Fruit fly (Drosophila melanogaster): ENCODE measurements around the gene Ugalt.

Ugalt gene

dm6 chrX:2743020-2743419 is 39.4 kb upstream of the Ugalt start (continued):
- TF ChIP-seq Ssrp (tag; optimal IDR thresholded peaks at IDR 0.05): peak; percentile 31
- peak; percentile 39 for TF ChIP-seq NC2β (GFP tag; optimal IDR thresholded peaks at IDR 0.05)
- TF ChIP-seq CG4282 (GFP tag; optimal IDR thresholded peaks at IDR 0.05): peak; percentile 75
- no peak for TF ChIP-seq Dp (GFP tag; optimal IDR thresholded peaks at IDR 0.05)
- TF ChIP-seq CG10274 (GFP tag; optimal IDR thresholded peaks at IDR 0.05): peak; percentile 65
- TF ChIP-seq CG14965 (GFP tag; optimal IDR thresholded peaks at IDR 0.05; ENCODE audit: borderline replicate concordance): no peak
- TF ChIP-seq CG3838 (GFP tag; optimal IDR thresholded peaks at IDR 0.05): no peak
- TF ChIP-seq Pdp1 (GFP tag; optimal IDR thresholded peaks at IDR 0.05): peak; percentile 77 to 82
- no peak for TF ChIP-seq CG17829 (tag; optimal IDR thresholded peaks at IDR 0.05)
- TF ChIP-seq Kr (GFP tag; optimal IDR thresholded peaks at IDR 0.05): no peak
- TF ChIP-seq Ptx1 (GFP tag; IDR thresholded peaks at IDR 0.05): peak; percentile 90
- peak; percentile 73 for TF ChIP-seq Side (GFP tag; optimal IDR thresholded peaks at IDR 0.05)
- TF ChIP-seq ems (GFP tag; optimal IDR thresholded peaks at IDR 0.05): peak; percentile 73
- peak; percentile 78 for TF ChIP-seq bab2 (GFP tag; optimal IDR thresholded peaks at IDR 0.05)
- TF ChIP-seq CG12744 (GFP tag; optimal IDR thresholded peaks at IDR 0.05): peak; percentile 60
- TF ChIP-seq CG10147 (GFP tag; optimal IDR thresholded peaks at IDR 0.05): peak; percentile 35
- peak in 1 of 2 experiments; percentile 48 for TF ChIP-seq bsh (GFP tag; optimal IDR thresholded peaks at IDR 0.05)
- TF ChIP-seq emc (GFP tag; optimal IDR thresholded peaks at IDR 0.05): peak; percentile 61
- no peak for TF ChIP-seq CG1602 (GFP tag; optimal IDR thresholded peaks at IDR 0.05)
- peak; percentile 64 for TF ChIP-seq CG12391 (tag; optimal IDR thresholded peaks at IDR 0.05)
- TF ChIP-seq B-H1 (GFP tag; IDR thresholded peaks at IDR 0.05): peak; percentile 83
- TF ChIP-seq pnt (GFP tag; optimal IDR thresholded peaks at IDR 0.05): peak; percentile 68
- TF ChIP-seq CG4707 (GFP tag; optimal IDR thresholded peaks at IDR 0.05): no peak
- TF ChIP-seq CG17186 (GFP tag; optimal IDR thresholded peaks at IDR 0.05): no peak
- TF ChIP-seq sens (GFP tag): peak; percentile 91
- no peak for TF ChIP-seq bigmax (GFP tag; optimal IDR thresholded peaks at IDR 0.05)
- TF ChIP-seq cas (GFP tag; IDR thresholded peaks at IDR 0.05): peak; percentile 84
- peak; percentile 69 for TF ChIP-seq CG9817 (tag; optimal IDR thresholded peaks at IDR 0.05)
- no peak for TF ChIP-seq nom (GFP tag; optimal IDR thresholded peaks at IDR 0.05)
- peak; percentile 89 for TF ChIP-seq CG9932 (GFP tag; IDR thresholded peaks at IDR 0.05)
- TF ChIP-seq chinmo (GFP tag; IDR thresholded peaks at IDR 0.05; ENCODE audit: partially characterized antibody): no peak
- peak; percentile 69 for TF ChIP-seq org-1 (GFP tag; optimal IDR thresholded peaks at IDR 0.05)
- peak; percentile 6 for TF ChIP-seq gcm (GFP tag; optimal IDR thresholded peaks at IDR 0.05)
- peak; percentile 85 for TF ChIP-seq CHES-1-like (GFP tag; optimal IDR thresholded peaks at IDR 0.05)
- TF ChIP-seq rib (GFP tag; IDR thresholded peaks at IDR 0.05): peak; percentile 89
- TF ChIP-seq al (GFP tag; IDR thresholded peaks at IDR 0.05): peak; percentile 86
- TF ChIP-seq CoRest (tag; optimal IDR thresholded peaks at IDR 0.05): peak; percentile 74
- TF ChIP-seq Blimp-1 (GFP tag; optimal IDR thresholded peaks at IDR 0.05): peak; percentile 53
- TF ChIP-seq CG11247 (GFP tag; IDR thresholded peaks at IDR 0.05): peak; percentile 89
- peak; percentile 85 for TF ChIP-seq BtbVII (GFP tag; optimal IDR thresholded peaks at IDR 0.05)
- peak; percentile 66; the same call in 1 of the 2 replicates for TF ChIP-seq CG31441 (GFP tag; IDR thresholded peaks at IDR 0.05)
- TF ChIP-seq tup (GFP tag; optimal IDR thresholded peaks at IDR 0.05): peak; percentile 66
- TF ChIP-seq fd3F (GFP tag; optimal IDR thresholded peaks at IDR 0.05): peak; percentile 85
- peak; percentile 69; the same call in 1 of the 2 replicates for TF ChIP-seq toy (GFP tag; IDR thresholded peaks at IDR 0.05)
- peak; percentile 79 for TF ChIP-seq PHDP (tag; optimal IDR thresholded peaks at IDR 0.05)
- no peak for TF ChIP-seq z (GFP tag; IDR thresholded peaks at IDR 0.05)
- peak; percentile 48 for TF ChIP-seq CG2875 (GFP tag; optimal IDR thresholded peaks at IDR 0.05)
- TF ChIP-seq CG7556 (GFP tag; optimal IDR thresholded peaks at IDR 0.05): peak; percentile 59
- no peak for TF ChIP-seq CG15601 (tag; optimal IDR thresholded peaks at IDR 0.05)
- TF ChIP-seq Eip74EF (GFP tag; optimal IDR thresholded peaks at IDR 0.05): no peak

Measured in whole organism, embryonic.